Fruit fly (Drosophila melanogaster): Measurements from ENCODE around the gene eIF4H1.

eIF4H1 gene

dm6 chrX:16403811-16404420 is 44.5 kb upstream of the eIF4H1 start (continued):
- TF ChIP-seq CG10543 (GFP tag; optimal IDR thresholded peaks at IDR 0.05) (peak; percentile 44), Hr3 (GFP tag; optimal IDR thresholded peaks at IDR 0.05) (peak; percentile 69), Ets97D (GFP tag; optimal IDR thresholded peaks at IDR 0.05) (peak; percentile 20), CG13775 (GFP tag; optimal IDR thresholded peaks at IDR 0.05) (peak; percentile 53), inv (GFP tag; IDR thresholded peaks at IDR 0.05; ENCODE audit: partially characterized antibody) (no peak), tgo (GFP tag; IDR thresholded peaks at IDR 0.05) (peak; percentile 84), pros (GFP tag; optimal IDR thresholded peaks at IDR 0.05) (no peak), CG7839 (tag; optimal IDR thresholded peaks at IDR 0.05) (peak; percentile 90), gro (GFP tag; optimal IDR thresholded peaks at IDR 0.05) (no peak), CG17359 (tag; optimal IDR thresholded peaks at IDR 0.05) (peak; percentile 86), stc (GFP tag; IDR thresholded peaks at IDR 0.05) (peak; percentile 79), GATAe (GFP tag; conservative IDR thresholded peaks at IDR 0.05) (peak; percentile 44), wek (GFP tag; optimal IDR thresholded peaks at IDR 0.05) (no peak), CG1647 (GFP tag; optimal IDR thresholded peaks at IDR 0.05) (peak; percentile 62), CG18476 (GFP tag; optimal IDR thresholded peaks at IDR 0.05) (peak; percentile 68), CG11504 (tag; optimal IDR thresholded peaks at IDR 0.05) (no peak), jumu (GFP tag; optimal IDR thresholded peaks at IDR 0.05) (peak; percentile 39), slou (GFP tag; optimal IDR thresholded peaks at IDR 0.05) (peak; percentile 58), CG12236 (GFP tag; optimal IDR thresholded peaks at IDR 0.05) (no peak), dpn (GFP tag; optimal IDR thresholded peaks at IDR 0.05) (peak; percentile 62 to 84), btn (GFP tag; optimal IDR thresholded peaks at IDR 0.05) (no peak), CG13287 (GFP tag; IDR thresholded peaks at IDR 0.05; ENCODE audit: partially characterized antibody) (no peak; the same call in 1 of the 2 replicates), CG18619 (GFP tag; optimal IDR thresholded peaks at IDR 0.05) (peak; percentile 75), Ets65A (GFP tag) (peak; percentile 62), CG11695 (GFP tag; IDR thresholded peaks at IDR 0.05) (peak; percentile 80; the same call in 2 of the 3 replicates), Dip3 (GFP tag; optimal IDR thresholded peaks at IDR 0.05) (peak; percentile 71), CG16779 (GFP tag; IDR thresholded peaks at IDR 0.05) (peak; percentile 80), CG9215 (GFP tag; IDR thresholded peaks at IDR 0.05) (peak; percentile 27; the same call in 1 of the 2 replicates), usp (GFP tag; optimal IDR thresholded peaks at IDR 0.05) (no peak), H2.0 (GFP tag; IDR thresholded peaks at IDR 0.05) (peak; percentile 74), CG14050 (GFP tag; IDR thresholded peaks at IDR 0.05) (peak; percentile 63), CG9609 (GFP tag; optimal IDR thresholded peaks at IDR 0.05) (peak; percentile 35), fd102C (GFP tag; optimal IDR thresholded peaks at IDR 0.05) (no peak), CG2199 (GFP tag; IDR thresholded peaks at IDR 0.05) (no peak), tna (GFP tag; IDR thresholded peaks at IDR 0.05; ENCODE audit: partially characterized antibody) (no peak), HLH4C (GFP tag; IDR thresholded peaks at IDR 0.05; ENCODE audit: partially characterized antibody) (no peak), gcm2 (GFP tag; optimal IDR thresholded peaks at IDR 0.05) (peak; percentile 44), Ptx1 (GFP tag; IDR thresholded peaks at IDR 0.05) (peak; percentile 81), fd64A (GFP tag; optimal IDR thresholded peaks at IDR 0.05) (no peak), org-1 (GFP tag; optimal IDR thresholded peaks at IDR 0.05) (peak; percentile 67), ase (GFP tag; IDR thresholded peaks at IDR 0.05) (peak; percentile 62; the same call in 1 of the 3 replicates), CG10431 (GFP tag; optimal IDR thresholded peaks at IDR 0.05) (no peak), BEAF-32 (GFP tag; optimal IDR thresholded peaks at IDR 0.05) (no peak), row (GFP tag; IDR thresholded peaks at IDR 0.05) (peak; percentile 92), Rfx (GFP tag; IDR thresholded peaks at IDR 0.05) (peak; percentile 85), psq (GFP tag; optimal IDR thresholded peaks at IDR 0.05) (no peak), MTF-1 (GFP tag; optimal IDR thresholded peaks at IDR 0.05; ENCODE audit: borderline replicate concordance) (peak; percentile 47), Hr51 (GFP tag; optimal IDR thresholded peaks at IDR 0.05) (peak in 1 of 2 experiments; percentile 90), CG15269 (tag; optimal IDR thresholded peaks at IDR 0.05) (peak; percentile 89), run (tag; optimal IDR thresholded peaks at IDR 0.05) (peak; percentile 61)
